Worm (Caenorhabditis elegans): ENCODE measurements around the gene set-14.

ce11 chrII:10760801-10761200 is 35.3 kb downstream of the set-14 start:
- TF ChIP-seq ceh-82 (tag; optimal IDR thresholded peaks at IDR 0.05): no peak
- TF ChIP-seq nhr-111 (GFP tag; optimal IDR thresholded peaks at IDR 0.05): no peak
- TF ChIP-seq nhr-10 (tag; optimal IDR thresholded peaks at IDR 0.05): no peak
- TF ChIP-seq R02D3.7 (tag; optimal IDR thresholded peaks at IDR 0.05): no peak
- TF ChIP-seq aha-1 (tag): no peak
- no peak for TF ChIP-seq nhr-28 (tag; optimal IDR thresholded peaks at IDR 0.05)

All from whole organism, L4 larva.